Worm (Caenorhabditis elegans) whole organism, L3 larva: ENCODE results near the gene wrn-1.

Experiments
- R02D3.7 ChIP-seq: fragments of 150-350 bp; optimal IDR thresholded peaks from 2 replicates; lab custom pipeline; 2014; ENCODE audit warnings: missing biosample characterization, missing genetic modification characterization
- ZK546.5 ChIP-seq: sonication (generic microtip); optimal IDR thresholded peaks from 2 replicates; lab custom pipeline; 2017; ENCODE audit warnings: missing biosample characterization, missing genetic modification characterization
- aly-2 ChIP-seq: fragments of 150-350 bp; optimal IDR thresholded peaks from 2 replicates; lab custom pipeline; 2014; ENCODE audit warnings: missing biosample characterization, missing genetic modification characterization
- ama-1 ChIP-seq: fragments of 150-350 bp; optimal IDR thresholded peaks from 2 replicates; lab custom pipeline; 2018
- ceh-16 ChIP-seq: sonication (generic microtip); optimal IDR thresholded peaks from 2 replicates; lab custom pipeline; 2017; ENCODE audit warnings: missing biosample characterization, missing genetic modification characterization
- ceh-28 ChIP-seq: fragments of 150-350 bp; optimal IDR thresholded peaks from 2 replicates; lab custom pipeline; 2014; ENCODE audit warnings: missing biosample characterization, missing genetic modification reagents, missing genetic modification characterization
- ceh-82 ChIP-seq: fragments of 150-350 bp; optimal IDR thresholded peaks from 2 replicates; lab custom pipeline; 2014; ENCODE audit warnings: missing biosample characterization, missing genetic modification characterization
- ceh-9 ChIP-seq: sonication (generic microtip); optimal IDR thresholded peaks from 2 replicates; lab custom pipeline; 2018; ENCODE audit warnings: missing biosample characterization, missing genetic modification characterization
- daf-12 ChIP-seq: fragments of 150-350 bp; optimal IDR thresholded peaks from 2 replicates; lab custom pipeline; 2014; ENCODE audit warnings: missing biosample characterization, missing genetic modification reagents, missing genetic modification characterization
- egl-27 ChIP-seq: sonication (generic microtip); optimal IDR thresholded peaks from 4 replicates; lab custom pipeline; 2017; ENCODE audit warnings: missing biosample characterization, missing genetic modification reagents, missing genetic modification characterization
- egl-5 ChIP-seq: fragments of 150-350 bp; optimal IDR thresholded peaks from 2 replicates; lab custom pipeline; 2017; ENCODE audit warnings: missing biosample characterization, missing genetic modification reagents, missing genetic modification characterization, inconsistent platforms
- elt-1 ChIP-seq: fragments of 150-350 bp; optimal IDR thresholded peaks from 2 replicates; lab custom pipeline; 2014; ENCODE audit warnings: missing biosample characterization, missing genetic modification characterization
- elt-2 ChIP-seq: sonication (generic microtip); optimal IDR thresholded peaks from 2 replicates; lab custom pipeline; 2016; ENCODE audit warnings: missing genetic modification reagents, mild to moderate bottlenecking, missing genetic modification characterization, missing compliant biosample characterization
- eor-1 ChIP-seq, 2 experiments: fragments of 150-350 bp; optimal IDR thresholded peaks; 2 replicates each; lab custom pipeline; 2014 to 2018; ENCODE audit warnings: missing biosample characterization in 2 of 2, missing genetic modification characterization in 2 of 2
- fkh-10 ChIP-seq: sonication (generic microtip); optimal IDR thresholded peaks from 2 replicates; lab custom pipeline; 2017; ENCODE audit warnings: missing biosample characterization, missing genetic modification reagents, missing genetic modification characterization
- fos-1 ChIP-seq: fragments of 150-350 bp; optimal IDR thresholded peaks from 2 replicates; lab custom pipeline; 2014; ENCODE audit warnings: missing biosample characterization, missing genetic modification characterization
- hmg-11 ChIP-seq: sonication (generic microtip); optimal IDR thresholded peaks from 2 replicates; lab custom pipeline; 2016; ENCODE audit warnings: missing genetic modification characterization, missing compliant biosample characterization
- jun-1 ChIP-seq: fragments of 150-350 bp; optimal IDR thresholded peaks from 2 replicates; lab custom pipeline; 2014; ENCODE audit warnings: missing biosample characterization, missing genetic modification reagents, missing genetic modification characterization
- lin-15B ChIP-seq: fragments of 150-350 bp; optimal IDR thresholded peaks from 2 replicates; lab custom pipeline; 2014; ENCODE audit warnings: missing biosample characterization, missing genetic modification characterization
- lin-39 ChIP-seq: fragments of 150-350 bp; optimal IDR thresholded peaks from 2 replicates; lab custom pipeline; 2018; ENCODE audit warnings: missing biosample characterization, missing genetic modification reagents, missing genetic modification characterization
- mdl-1 ChIP-seq: fragments of 150-350 bp; optimal IDR thresholded peaks from 2 replicates; lab custom pipeline; 2014; ENCODE audit warnings: missing biosample characterization, missing genetic modification characterization
- mml-1 ChIP-seq: fragments of 150-350 bp; sonication (generic microtip); optimal IDR thresholded peaks from 3 replicates; lab custom pipeline; 2014; ENCODE audit warnings: missing biosample characterization, missing genetic modification characterization
- nfya-1 ChIP-seq: sonication (generic microtip); optimal IDR thresholded peaks from 2 replicates; lab custom pipeline; 2017; ENCODE audit warnings: missing genetic modification characterization, mild to moderate bottlenecking, missing compliant biosample characterization, antibody characterized with exemption, moderate library complexity; ENCODE audit not compliant: insufficient read depth
- nhr-11 ChIP-seq: fragments of 150-350 bp; optimal IDR thresholded peaks from 2 replicates; lab custom pipeline; 2014; ENCODE audit warnings: missing biosample characterization, missing genetic modification characterization
- nhr-12 ChIP-seq: fragments of 150-350 bp; optimal IDR thresholded peaks from 2 replicates; lab custom pipeline; 2014; ENCODE audit warnings: missing biosample characterization, missing genetic modification characterization
- nhr-23 ChIP-seq: fragments of 150-350 bp; optimal IDR thresholded peaks from 2 replicates; lab custom pipeline; 2014; ENCODE audit warnings: missing biosample characterization, missing genetic modification reagents, missing genetic modification characterization
- nhr-237 ChIP-seq: fragments of 150-350 bp; optimal IDR thresholded peaks from 2 replicates; lab custom pipeline; 2014; ENCODE audit warnings: missing biosample characterization, missing genetic modification characterization
- nhr-25 ChIP-seq: sonication (generic microtip); optimal IDR thresholded peaks from 2 replicates; lab custom pipeline; 2017; ENCODE audit warnings: missing biosample characterization, missing genetic modification characterization
- nhr-28 ChIP-seq: fragments of 150-350 bp; optimal IDR thresholded peaks from 2 replicates; lab custom pipeline; 2014; ENCODE audit warnings: missing biosample characterization, missing genetic modification characterization
- nhr-43 ChIP-seq: sonication (generic microtip); optimal IDR thresholded peaks from 2 replicates; lab custom pipeline; 2016; ENCODE audit warnings: mild to moderate bottlenecking, missing genetic modification characterization, missing compliant biosample characterization; ENCODE audit not compliant: poor library complexity, severe bottlenecking
- nhr-76 ChIP-seq: fragments of 150-350 bp; sonication (generic microtip); optimal IDR thresholded peaks from 5 replicates; lab custom pipeline; 2014; ENCODE audit warnings: missing biosample characterization, missing genetic modification characterization
- nhr-77 ChIP-seq: fragments of 150-350 bp; optimal IDR thresholded peaks from 2 replicates; lab custom pipeline; 2014; ENCODE audit warnings: missing biosample characterization, missing genetic modification characterization
- sea-2 ChIP-seq: fragments of 150-350 bp; sonication (generic microtip); optimal IDR thresholded peaks from 4 replicates; lab custom pipeline; 2014; ENCODE audit warnings: missing biosample characterization, missing genetic modification reagents, missing genetic modification characterization
- skn-1 ChIP-seq: fragments of 150-350 bp; optimal IDR thresholded peaks from 2 replicates; lab custom pipeline; 2014; ENCODE audit warnings: missing biosample characterization, missing genetic modification characterization
- unc-39 ChIP-seq: sonication (generic microtip); optimal IDR thresholded peaks from 4 replicates; lab custom pipeline; 2017; ENCODE audit warnings: missing biosample characterization, missing genetic modification characterization
- unc-62 ChIP-seq: fragments of 150-350 bp; sonication (generic microtip); optimal IDR thresholded peaks from 4 replicates; lab custom pipeline; 2014; ENCODE audit warnings: missing biosample characterization, missing genetic modification reagents, missing genetic modification characterization
- zag-1 ChIP-seq: fragments of 150-350 bp; optimal IDR thresholded peaks from 2 replicates; lab custom pipeline; 2014; ENCODE audit warnings: missing biosample characterization, missing genetic modification characterization
- ztf-11 ChIP-seq: fragments of 150-350 bp; optimal IDR thresholded peaks from 2 replicates; lab custom pipeline; 2014; ENCODE audit warnings: missing biosample characterization, missing genetic modification characterization
- ztf-4 ChIP-seq: fragments of 150-350 bp; optimal IDR thresholded peaks from 2 replicates; lab custom pipeline; 2014; ENCODE audit warnings: missing biosample characterization, missing genetic modification characterization

Gene wrn-1

DNA sequence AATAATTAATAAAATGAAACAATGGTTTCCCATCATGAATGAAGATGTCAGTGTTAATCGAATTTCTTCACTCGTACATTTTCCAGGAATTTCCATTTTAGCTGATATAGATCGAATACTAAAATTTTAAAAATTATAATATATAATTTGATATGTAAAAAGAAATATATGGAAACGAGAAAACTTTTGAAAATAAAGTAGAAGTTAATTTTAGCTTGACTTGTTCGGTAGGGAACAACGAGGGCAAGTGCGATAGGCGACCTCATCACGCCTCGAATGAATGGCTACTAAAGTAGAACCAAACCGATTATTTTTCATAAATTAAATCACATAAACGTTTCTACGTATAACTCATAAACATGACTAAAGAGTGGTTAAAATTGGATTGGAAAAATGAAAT lies 23.6 kb downstream of the wrn-1 start, which contains the start of gene sra-31:
TSS of gene sra-31 (minus strand) at position 101 of the 400 bp plus-strand sequence.
- TF ChIP-seq unc-39 (tag; lab: Kevin White, UChicago) (no peak), mdl-1 (tag; lab: Kevin White, UChicago) (no peak), ama-1 (lab: Kevin White, UChicago) (no peak), nhr-23 (tag; lab: Kevin White, UChicago) (no peak)

DNA sequence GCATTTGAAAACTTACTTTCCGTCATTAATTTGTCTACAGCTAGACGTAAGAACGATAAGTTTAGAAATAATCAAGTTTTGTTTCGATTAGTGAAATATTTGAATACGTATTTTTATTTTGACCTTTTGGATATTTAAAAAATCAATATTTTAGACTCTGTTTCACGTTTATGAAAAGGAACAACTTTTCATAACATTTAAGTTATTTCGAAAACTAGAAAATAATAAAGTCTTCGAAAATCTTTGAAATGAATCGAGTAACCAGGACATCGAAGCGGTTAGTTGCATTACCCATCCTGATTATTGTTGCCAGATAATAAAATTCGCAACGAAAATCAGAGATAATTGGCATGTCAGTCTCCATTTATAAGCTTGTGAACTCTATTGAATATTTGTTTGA lies 26.5 kb downstream of the wrn-1 start, which contains the start of gene C56C10.6:
TSS of gene C56C10.6 (minus strand) at position 101 of the 400 bp plus-strand sequence.
- TF ChIP-seq aly-2 (tag; lab: Kevin White, UChicago) (no peak), zag-1 (tag; lab: Kevin White, UChicago) (no peak), R02D3.7 (tag; lab: Kevin White, UChicago) (no peak), nhr-28 (tag; lab: Kevin White, UChicago) (no peak), mdl-1 (tag; lab: Kevin White, UChicago) (no peak), nhr-11 (no peak), ceh-82 (tag; lab: Kevin White, UChicago) (no peak), jun-1 (tag; lab: Kevin White, UChicago) (no peak), nfya-1 (tag; lab: Kevin White, UChicago) (no peak), ztf-4 (tag; lab: Kevin White, UChicago) (no peak), ceh-9 (tag; lab: Kevin White, UChicago) (no peak)
- TF ChIP-seq, all 47 proteins: peak for 0

DNA sequence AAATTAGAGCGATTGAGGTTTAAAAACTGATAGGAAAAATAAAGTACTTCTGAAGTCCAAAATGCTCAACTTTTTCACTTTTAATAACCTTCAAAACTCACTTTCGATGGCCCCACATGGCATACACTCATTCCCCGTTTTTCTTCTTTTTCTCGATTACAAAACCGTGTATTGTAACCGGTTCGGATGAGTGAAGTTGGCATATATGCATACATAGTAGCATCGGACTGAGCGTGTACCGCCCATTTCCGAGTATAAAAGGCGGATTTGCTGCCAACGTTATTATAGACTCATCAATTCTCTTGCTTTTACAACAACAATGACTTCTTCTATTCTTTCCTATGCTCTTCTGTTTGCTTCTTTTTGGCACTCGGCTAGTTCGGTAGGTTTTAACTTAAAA lies 28.0 kb downstream of the wrn-1 start, which contains the start of gene C56C10.4:
TSS of gene C56C10.4 (plus strand) at position 301 of the 400 bp plus-strand sequence.
- no peak for TF ChIP-seq ceh-28
- TF ChIP-seq unc-62, result no peak
- no peak for TF ChIP-seq hmg-11 (tag; lab: Kevin White, UChicago)
- no peak for TF ChIP-seq elt-2 (tag; lab: Kevin White, UChicago)
- TF ChIP-seq eor-1 (tag; optimal IDR thresholded peaks at IDR 0.05; lab: Kevin White, UChicago), result no peak
- no peak for TF ChIP-seq fkh-10 (GFP tag; lab: Kevin White, UChicago)
- TF ChIP-seq egl-27 (tag; lab: Kevin White, UChicago), result no peak
- no peak for TF ChIP-seq jun-1 (tag; lab: Kevin White, UChicago)
- TF ChIP-seq daf-12 (tag; lab: Kevin White, UChicago), result no peak
- no peak for TF ChIP-seq unc-39 (tag; lab: Kevin White, UChicago)
- TF ChIP-seq mml-1 (tag; lab: Kevin White, UChicago), result no peak
- TF ChIP-seq nhr-25 (tag; lab: Kevin White, UChicago), result no peak

DNA sequence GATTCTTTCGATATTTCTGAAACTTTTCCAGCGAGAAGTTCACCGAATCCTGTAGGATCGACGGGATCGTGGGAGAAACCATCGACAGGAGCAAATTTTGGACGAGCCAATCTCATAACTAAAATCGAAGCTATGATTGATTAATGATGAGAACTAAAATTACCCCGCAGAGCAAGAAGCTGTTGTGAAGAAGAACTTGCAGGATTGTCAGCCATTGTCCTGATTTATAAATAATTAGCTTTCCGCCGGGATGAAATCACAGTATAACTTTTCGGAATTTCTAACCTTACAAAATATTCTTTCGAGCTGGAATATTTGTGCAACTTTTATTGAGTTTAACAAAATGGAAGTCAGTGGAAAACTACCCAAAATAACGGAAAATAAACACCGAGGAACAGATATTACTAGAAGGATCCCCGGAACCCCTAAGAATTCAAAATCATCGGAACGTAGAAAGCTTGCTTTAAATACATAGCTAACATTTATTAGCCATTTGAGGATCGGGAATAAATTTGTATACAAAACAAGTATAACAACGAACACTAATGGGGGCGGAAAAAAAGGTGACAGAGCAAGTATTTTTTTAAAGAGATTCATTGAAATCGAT lies 32.6 kb downstream of the wrn-1 start, which contains the start of gene C56C10.7:
TSS of gene C56C10.7 (minus strand) at position 312 of the 607 bp plus-strand sequence.
- TF ChIP-seq elt-2 (tag; lab: Kevin White, UChicago), result peak; percentile 16
- TF ChIP-seq nhr-77 (tag; lab: Kevin White, UChicago), result peak; percentile 58
- TF ChIP-seq nhr-28 (tag; lab: Kevin White, UChicago), result no peak
- no peak for TF ChIP-seq egl-5
- no peak for TF ChIP-seq skn-1 (tag; lab: Kevin White, UChicago)
- TF ChIP-seq nhr-25 (tag; lab: Kevin White, UChicago), result peak; percentile 26
- TF ChIP-seq jun-1 (tag; lab: Kevin White, UChicago), result no peak
- TF ChIP-seq hmg-11 (tag; lab: Kevin White, UChicago), result no peak
- TF ChIP-seq, all 47 proteins: peak for 3

DNA sequence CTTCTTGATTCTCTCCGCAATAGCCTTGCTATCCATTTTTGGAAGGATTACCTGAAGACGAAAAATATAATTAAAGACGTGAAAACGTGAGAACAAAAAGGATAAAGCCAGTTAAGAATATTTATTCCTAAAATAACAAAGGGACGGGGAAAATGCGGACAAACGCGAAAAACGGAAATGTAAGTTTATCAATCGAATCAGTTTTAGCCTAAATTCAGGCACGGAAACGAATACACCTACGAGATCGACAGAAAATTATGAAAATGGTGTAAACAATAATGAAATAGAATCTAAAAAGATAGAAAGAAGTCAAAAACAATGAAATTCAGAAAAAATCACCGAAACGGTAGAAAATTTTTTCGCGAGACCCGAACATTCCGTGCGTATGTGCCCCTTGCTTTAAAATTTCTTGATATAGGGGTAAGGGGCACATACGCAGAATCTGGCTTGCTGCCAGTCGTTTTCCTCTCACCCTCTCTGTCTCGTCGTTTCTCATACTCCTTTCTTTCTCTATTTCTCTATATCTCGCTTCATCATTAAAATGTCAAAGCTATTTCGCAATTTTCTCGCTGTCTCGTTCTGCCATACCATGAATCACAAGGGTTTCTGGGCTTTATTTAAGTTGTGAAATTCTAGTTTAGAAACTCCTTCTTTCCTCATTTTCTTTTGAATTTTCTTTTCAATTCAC lies 34.0 kb downstream of the wrn-1 start, which contains the start of gene icd-1:
TSS of gene icd-1 (minus strand) at position 51 of the 688 bp plus-strand sequence.
- peak; percentile 68 for TF ChIP-seq skn-1 (tag; lab: Kevin White, UChicago)
- TF ChIP-seq ceh-28, result peak; percentile 93
- peak; percentile 84 for TF ChIP-seq hmg-11 (tag; lab: Kevin White, UChicago)
- TF ChIP-seq lin-15B (tag; lab: Kevin White, UChicago), result peak; percentile 91
- peak; percentile 86 for TF ChIP-seq egl-27 (tag; lab: Kevin White, UChicago)
- peak; percentile 94 for TF ChIP-seq nhr-43 (tag; lab: Kevin White, UChicago)
- peak; percentile 26 for TF ChIP-seq ceh-16 (tag; lab: Kevin White, UChicago)
- TF ChIP-seq sea-2 (GFP tag; lab: Kevin White, UChicago), result peak; percentile 63
- peak; percentile 94 for TF ChIP-seq nfya-1 (tag; lab: Kevin White, UChicago)
- peak; percentile 85 for TF ChIP-seq lin-39
- TF ChIP-seq nhr-28 (tag; lab: Kevin White, UChicago), result no peak
- TF ChIP-seq ceh-9 (tag; lab: Kevin White, UChicago), result no peak
- TF ChIP-seq ZK546.5 (tag; lab: Kevin White, UChicago), result peak; percentile 11
- TF ChIP-seq eor-1 (tag; optimal IDR thresholded peaks at IDR 0.05; lab: Kevin White, UChicago), result peak in 1 of 2 experiments; percentile 75
- TF ChIP-seq fos-1, result peak; percentile 87
- TF ChIP-seq egl-5, result peak; percentile 93
- TF ChIP-seq nhr-237 (tag; lab: Kevin White, UChicago), result no peak
- TF ChIP-seq elt-1 (tag; lab: Kevin White, UChicago), result peak; percentile 58
- no peak for TF ChIP-seq ztf-11 (tag; lab: Kevin White, UChicago)
- peak; percentile 11 for TF ChIP-seq nhr-76 (tag; lab: Kevin White, UChicago)
- no peak for TF ChIP-seq nhr-12 (tag; lab: Kevin White, UChicago)
- TF ChIP-seq ceh-82 (tag; lab: Kevin White, UChicago), result peak; percentile 91
- TF ChIP-seq unc-62, result peak; percentile 87
- peak; percentile 71 for TF ChIP-seq ama-1 (lab: Kevin White, UChicago)
- TF ChIP-seq nhr-23 (tag; lab: Kevin White, UChicago), result peak; percentile 97
- peak; percentile 64 for TF ChIP-seq fkh-10 (GFP tag; lab: Kevin White, UChicago)
